Worm (Caenorhabditis elegans) whole organism, L2 larva: ENCODE results near the gene C01G12.3.

Experiments used
- ZK546.5 ChIP-seq: sonication (generic microtip); optimal IDR thresholded peaks from 2 replicates; lab custom pipeline; 2017; ENCODE audit warnings: missing biosample characterization, missing genetic modification characterization
- blmp-1 ChIP-seq: sonication (generic microtip); optimal IDR thresholded peaks from 2 replicates; lab custom pipeline; 2017; ENCODE audit warnings: missing genetic modification characterization, mild to moderate bottlenecking, missing compliant biosample characterization, antibody characterized with exemption, moderate library complexity; ENCODE audit not compliant: insufficient read depth
- lin-11 ChIP-seq: fragments of 150-350 bp; sonication (generic microtip); optimal IDR thresholded peaks from 2 replicates; lab custom pipeline; 2014; ENCODE audit warnings: missing biosample characterization, missing genetic modification characterization, inconsistent platforms, mixed read lengths
- mab-5 ChIP-seq: fragments of 150-350 bp; optimal IDR thresholded peaks from 2 replicates; lab custom pipeline; 2014; ENCODE audit warnings: missing biosample characterization, missing genetic modification characterization
- nhr-237 ChIP-seq: fragments of 150-350 bp; optimal IDR thresholded peaks from 2 replicates; lab custom pipeline; 2014; ENCODE audit warnings: missing biosample characterization, missing genetic modification characterization
- nhr-77 ChIP-seq: fragments of 150-350 bp; optimal IDR thresholded peaks from 2 replicates; lab custom pipeline; 2014; ENCODE audit warnings: missing biosample characterization, missing genetic modification characterization
- peb-1 ChIP-seq: fragments of 150-350 bp; optimal IDR thresholded peaks from 2 replicates; lab custom pipeline; 2014; ENCODE audit warnings: missing biosample characterization, missing genetic modification characterization
- snpc-4 ChIP-seq: fragments of 150-350 bp; optimal IDR thresholded peaks from 2 replicates; lab custom pipeline; 2014; ENCODE audit warnings: missing biosample characterization, missing genetic modification characterization
- ztf-11 ChIP-seq: sonication (generic microtip); optimal IDR thresholded peaks from 2 replicates; lab custom pipeline; 2017; ENCODE audit warnings: missing biosample characterization, missing genetic modification characterization

The C01G12.3 gene

ce11 chrII:14534000-14534399 lies 48.1 kb downstream of the C01G12.3 start, which contains the start of gene C04H5.1:
Gene C04H5.1 (plus strand): TSS chrII:14534300.
- TF ChIP-seq ztf-11, result no peak
- no peak for TF ChIP-seq blmp-1 (tag; lab: Kevin White, UChicago)
- no peak for TF ChIP-seq nhr-237 (tag; lab: Kevin White, UChicago)
- TF ChIP-seq mab-5, result no peak
- TF ChIP-seq lin-11 (tag; lab: Kevin White, UChicago), result no peak
- TF ChIP-seq nhr-77 (tag; lab: Kevin White, UChicago), result no peak
- TF ChIP-seq ZK546.5 (tag; lab: Kevin White, UChicago), result no peak
- no peak for TF ChIP-seq snpc-4 (tag; lab: Kevin White, UChicago)
- TF ChIP-seq peb-1 (tag; lab: Kevin White, UChicago), result no peak
